Worm (Caenorhabditis elegans): Measurements from ENCODE around the gene unc-50.

The unc-50 gene

ce11 chrIII:10320788-10321187 lies 2.8 kb upstream of the unc-50 start, which contains the start of gene sas-7:
Gene sas-7 (plus strand): TSS chrIII:10321019.
- no peak for TF ChIP-seq isw-1 (GFP tag; IDR thresholded peaks at IDR 0.05)
- peak in 1 of 2 experiments; percentile 1 for TF ChIP-seq lsy-2 (tag; optimal IDR thresholded peaks at IDR 0.05)
- TF ChIP-seq dsc-1 (tag; optimal IDR thresholded peaks at IDR 0.05), result no peak
- TF ChIP-seq unc-98 (GFP tag; IDR thresholded peaks at IDR 0.05), result no peak
- TF ChIP-seq nhr-71 (tag; optimal IDR thresholded peaks at IDR 0.05), result no peak
- no peak for TF ChIP-seq tbx-2 (tag; optimal IDR thresholded peaks at IDR 0.05)
- TF ChIP-seq sptf-1 (tag; optimal IDR thresholded peaks at IDR 0.05), result no peak
- no peak for TF ChIP-seq pax-3 (tag; optimal IDR thresholded peaks at IDR 0.05)
- TF ChIP-seq aha-1 (tag; optimal IDR thresholded peaks at IDR 0.05), result no peak
- no peak for TF ChIP-seq jun-1 (tag; optimal IDR thresholded peaks at IDR 0.05)
- TF ChIP-seq lin-14 (GFP tag; optimal IDR thresholded peaks at IDR 0.05), result no peak
- no peak for TF ChIP-seq fos-1 (tag; optimal IDR thresholded peaks at IDR 0.05)
- no peak for TF ChIP-seq C16A3.4 (tag; optimal IDR thresholded peaks at IDR 0.05)
- peak; percentile 57 to 75 (median 65) for TF ChIP-seq dpl-1 (GFP tag; optimal IDR thresholded peaks at IDR 0.05)
- no peak for TF ChIP-seq skn-1 (tag; optimal IDR thresholded peaks at IDR 0.05)
- no peak for TF ChIP-seq elt-2 (tag; optimal IDR thresholded peaks at IDR 0.05)
- TF ChIP-seq swsn-7 (tag; optimal IDR thresholded peaks at IDR 0.05), result no peak
- no peak for TF ChIP-seq vab-15 (tag; optimal IDR thresholded peaks at IDR 0.05)
- peak; percentile 77 for TF ChIP-seq F16B12.6 (tag; optimal IDR thresholded peaks at IDR 0.05)
- TF ChIP-seq hlh-4 (tag; optimal IDR thresholded peaks at IDR 0.05), result no peak
- TF ChIP-seq elt-3 (tag; optimal IDR thresholded peaks at IDR 0.05), result no peak
- TF ChIP-seq ztf-11 (tag; optimal IDR thresholded peaks at IDR 0.05), result no peak
- TF ChIP-seq snu-23 (GFP tag; optimal IDR thresholded peaks at IDR 0.05), result no peak
- TF ChIP-seq blmp-1 (tag; optimal IDR thresholded peaks at IDR 0.05), result peak; percentile 22
- no peak for TF ChIP-seq nhr-77 (tag; optimal IDR thresholded peaks at IDR 0.05)
- TF ChIP-seq nhr-85 (tag), result no peak
- TF ChIP-seq lin-35 (GFP tag; optimal IDR thresholded peaks at IDR 0.05), result peak; percentile 35 to 81
- no peak for TF ChIP-seq nhr-20 (tag; optimal IDR thresholded peaks at IDR 0.05)
- no peak for TF ChIP-seq ztf-4 (tag; optimal IDR thresholded peaks at IDR 0.05)
- TF ChIP-seq nhr-19 (GFP tag; conservative IDR thresholded peaks at IDR 0.05), result no peak
- TF ChIP-seq fkh-10 (GFP tag; optimal IDR thresholded peaks at IDR 0.05), result no peak
- no peak for TF ChIP-seq nhr-76 (tag; optimal IDR thresholded peaks at IDR 0.05)
- no peak for TF ChIP-seq nhr-11 (tag; optimal IDR thresholded peaks at IDR 0.05)
- no peak for TF ChIP-seq egl-13 (tag; optimal IDR thresholded peaks at IDR 0.05)
- TF ChIP-seq fkh-4 (tag; optimal IDR thresholded peaks at IDR 0.05; ENCODE audit: borderline replicate concordance), result no peak
- no peak for TF ChIP-seq ceh-63 (GFP tag; optimal IDR thresholded peaks at IDR 0.05)
- TF ChIP-seq irx-1 (tag; optimal IDR thresholded peaks at IDR 0.05), result no peak
- TF ChIP-seq efl-1 (optimal IDR thresholded peaks at IDR 0.05), result peak in 1 of 2 experiments; percentile 69
- TF ChIP-seq efl-1 (GFP tag; optimal IDR thresholded peaks at IDR 0.05 in 1 of 2), result peak; percentile 78 to 97
- no peak for TF ChIP-seq snpc-4 (tag; optimal IDR thresholded peaks at IDR 0.05)
- no peak for TF ChIP-seq ceh-82 (tag; optimal IDR thresholded peaks at IDR 0.05)
- TF ChIP-seq sup-37 (GFP tag; optimal IDR thresholded peaks at IDR 0.05), result no peak
- TF ChIP-seq aly-2 (tag; optimal IDR thresholded peaks at IDR 0.05), result no peak
- no peak for TF ChIP-seq nhr-28 (tag; optimal IDR thresholded peaks at IDR 0.05)
- no peak for TF ChIP-seq nhr-12 (tag; optimal IDR thresholded peaks at IDR 0.05)
- TF ChIP-seq unc-86 (tag; optimal IDR thresholded peaks at IDR 0.05), result no peak
- no peak for TF ChIP-seq nhr-90 (tag; optimal IDR thresholded peaks at IDR 0.05; ENCODE audit: poor library complexity)
- no peak for TF ChIP-seq ama-1 (optimal IDR thresholded peaks at IDR 0.05)

Data from whole organism, L1 larva.